Fruit fly (Drosophila melanogaster) whole organism, embryonic: ENCODE results near the gene Cdc16.

Experiments
- Atf-2 ChIP-seq: fragments of 200-800 bp; sonication (Bioruptor generic); optimal IDR thresholded peaks from 2 replicates; lab custom pipeline; 2016; ENCODE audit warnings: missing biosample characterization, missing genetic modification characterization
- CG10209 ChIP-seq: fragments of 200-800 bp; sonication (Bioruptor generic); optimal IDR thresholded peaks from 3 replicates; lab custom pipeline; 2017; ENCODE audit warnings: missing biosample characterization, mild to moderate bottlenecking, missing genetic modification characterization, missing genetic modification reagents
- CG1024 ChIP-seq: fragments of 200-800 bp; sonication (Bioruptor generic); IDR thresholded peaks from 2 replicates; pipeline ENCODE4 v1.3.6; 2022; ENCODE audit warnings: missing biosample characterization, missing genetic modification characterization
- CG10366 ChIP-seq: fragments of 200-800 bp; sonication (Bioruptor generic); IDR thresholded peaks from 2 replicates; pipeline ENCODE4 v1.3.6; 2022; ENCODE audit warnings: missing biosample characterization, missing genetic modification characterization
- CG10979 ChIP-seq: fragments of 200-800 bp; sonication (Bioruptor generic); optimal IDR thresholded peaks from 2 replicates; lab custom pipeline; 2018; ENCODE audit warnings: missing biosample characterization, mild to moderate bottlenecking, missing genetic modification characterization, moderate library complexity
- CG11247 ChIP-seq: fragments of 200-800 bp; sonication (Bioruptor generic); IDR thresholded peaks from 2 replicates; pipeline ENCODE4 v1.3.6; 2022; ENCODE audit warnings: missing biosample characterization, missing genetic modification characterization
- CG11695 ChIP-seq: fragments of 200-800 bp; sonication (Bioruptor generic); IDR thresholded peaks from 3 replicates; pipeline ENCODE4 v1.3.6; 2022; ENCODE audit warnings: missing biosample characterization, missing genetic modification characterization
- CG16863 ChIP-seq: fragments of 200-800 bp; sonication (Bioruptor generic); optimal IDR thresholded peaks from 3 replicates; lab custom pipeline; 2016; ENCODE audit warnings: missing biosample characterization, missing genetic modification characterization
- CG17802 ChIP-seq: fragments of 200-800 bp; sonication (Bioruptor generic); optimal IDR thresholded peaks from 2 replicates; lab custom pipeline; 2018; ENCODE audit warnings: missing biosample characterization, mild to moderate bottlenecking, missing genetic modification characterization, moderate library complexity
- CG17912 ChIP-seq: fragments of 200-800 bp; sonication (Bioruptor generic); optimal IDR thresholded peaks from 2 replicates; lab custom pipeline; 2018; ENCODE audit warnings: missing biosample characterization, mild to moderate bottlenecking, missing genetic modification characterization
- CG2202 ChIP-seq: fragments of 200-800 bp; sonication (Bioruptor generic); optimal IDR thresholded peaks from 2 replicates; lab custom pipeline; 2018; ENCODE audit warnings: missing biosample characterization, mild to moderate bottlenecking, missing genetic modification characterization
- CG30431 ChIP-seq: fragments of 200-800 bp; sonication (Bioruptor generic); optimal IDR thresholded peaks from 2 replicates; lab custom pipeline; 2017; ENCODE audit warnings: missing biosample characterization, missing genetic modification characterization
- CG31441 ChIP-seq: fragments of 200-800 bp; sonication (Bioruptor generic); IDR thresholded peaks from 2 replicates; pipeline ENCODE4 v1.3.6; 2022; ENCODE audit warnings: missing biosample characterization, missing genetic modification characterization
- CG7271 ChIP-seq: fragments of 200-800 bp; sonication (Bioruptor generic); optimal IDR thresholded peaks from 2 replicates; lab custom pipeline; 2018; ENCODE audit warnings: missing biosample characterization, mild to moderate bottlenecking, missing genetic modification characterization, moderate library complexity
- CG8281 ChIP-seq: fragments of 200-800 bp; sonication (Bioruptor generic); optimal IDR thresholded peaks from 2 replicates; lab custom pipeline; 2018; ENCODE audit warnings: missing biosample characterization, mild to moderate bottlenecking, missing genetic modification characterization, moderate library complexity
- CG9215 ChIP-seq: fragments of 200-800 bp; sonication (Bioruptor generic); IDR thresholded peaks from 2 replicates; pipeline ENCODE4 v1.3.6; 2022; ENCODE audit warnings: missing biosample characterization, missing genetic modification characterization
- CG9817 ChIP-seq: fragments of 200-800 bp; sonication (Bioruptor generic); optimal IDR thresholded peaks from 2 replicates; lab custom pipeline; 2018; ENCODE audit warnings: missing biosample characterization, mild to moderate bottlenecking, missing genetic modification characterization, moderate library complexity
- Dll ChIP-seq: fragments of 200-800 bp; sonication (Bioruptor generic); IDR thresholded peaks from 4 replicates; pipeline ENCODE4 v1.3.6; 2022; ENCODE audit warnings: missing biosample characterization, missing genetic modification characterization; ENCODE audit not compliant: partially characterized antibody
- Drgx ChIP-seq: fragments of 200-800 bp; sonication (Bioruptor generic); IDR thresholded peaks from 2 replicates; pipeline ENCODE4 v1.3.6; 2022; ENCODE audit warnings: missing biosample characterization, missing genetic modification characterization
- Gsc ChIP-seq: fragments of 200-800 bp; sonication (Bioruptor generic); IDR thresholded peaks from 2 replicates; pipeline ENCODE4 v1.3.6; 2022; ENCODE audit warnings: missing biosample characterization, missing genetic modification characterization
- Hr3 ChIP-seq: fragments of 200-800 bp; sonication (Bioruptor generic); optimal IDR thresholded peaks from 3 replicates; lab custom pipeline; 2016; ENCODE audit warnings: missing biosample characterization, missing genetic modification characterization
- Hsf ChIP-seq: fragments of 200-800 bp; sonication (Bioruptor generic); optimal IDR thresholded peaks from 3 replicates; lab custom pipeline; 2016; ENCODE audit warnings: missing biosample characterization, missing genetic modification characterization
- MBD-R2 ChIP-seq: fragments of 200-800 bp; sonication (Bioruptor generic); IDR thresholded peaks from 2 replicates; pipeline ENCODE4 v1.3.6; 2022; ENCODE audit warnings: missing biosample characterization, missing genetic modification characterization
- Mrtf ChIP-seq: fragments of 200-800 bp; sonication (Bioruptor generic); IDR thresholded peaks from 3 replicates; pipeline ENCODE4 v1.3.6; 2022; ENCODE audit warnings: missing biosample characterization, missing genetic modification characterization
- PHDP ChIP-seq: fragments of 200-800 bp; sonication (Bioruptor generic); optimal IDR thresholded peaks from 3 replicates; lab custom pipeline; 2018; ENCODE audit warnings: missing biosample characterization, mild to moderate bottlenecking, missing genetic modification characterization, moderate library complexity
- Pdp1 ChIP-seq, 2 experiments: fragments of 200-800 bp; sonication (Bioruptor generic); optimal IDR thresholded peaks; 3 replicates each; lab custom pipeline; 2016; ENCODE audit warnings: missing biosample characterization in 2 of 2, missing genetic modification characterization in 2 of 2, mild to moderate bottlenecking in 1 of 2, moderate library complexity in 1 of 2
- Ptx1 ChIP-seq: fragments of 200-800 bp; sonication (Bioruptor generic); IDR thresholded peaks from 2 replicates; pipeline ENCODE4 v1.3.6; 2022; ENCODE audit warnings: missing biosample characterization, missing genetic modification characterization
- Ssrp ChIP-seq: fragments of 200-800 bp; sonication (Bioruptor generic); optimal IDR thresholded peaks from 2 replicates; lab custom pipeline; 2018; ENCODE audit warnings: missing biosample characterization, mild to moderate bottlenecking, missing genetic modification characterization, moderate library complexity
- Xrp1 ChIP-seq: fragments of 200-800 bp; sonication (Bioruptor generic); IDR thresholded peaks from 2 replicates; pipeline ENCODE4 v1.3.6; 2022; ENCODE audit warnings: missing biosample characterization, missing genetic modification characterization
- ara ChIP-seq: fragments of 200-800 bp; sonication (Bioruptor generic); IDR thresholded peaks from 2 replicates; pipeline ENCODE4 v1.3.6; 2022; ENCODE audit warnings: missing biosample characterization, missing genetic modification characterization
- ato ChIP-seq: fragments of 200-800 bp; sonication (Bioruptor generic); IDR thresholded peaks from 2 replicates; pipeline ENCODE4 v1.3.6; 2022; ENCODE audit warnings: missing biosample characterization, missing genetic modification characterization; ENCODE audit not compliant: partially characterized antibody
- bab2 ChIP-seq: fragments of 200-800 bp; sonication (Bioruptor generic); optimal IDR thresholded peaks from 2 replicates; lab custom pipeline; 2016; ENCODE audit warnings: missing biosample characterization, missing genetic modification characterization
- chn ChIP-seq: fragments of 200-800 bp; sonication (Bioruptor generic); optimal IDR thresholded peaks from 2 replicates; lab custom pipeline; 2016; ENCODE audit warnings: missing biosample characterization, missing genetic modification characterization
- dysf ChIP-seq: fragments of 200-800 bp; sonication (Bioruptor generic); IDR thresholded peaks from 3 replicates; pipeline ENCODE4 v1.3.6; 2022; ENCODE audit warnings: missing biosample characterization, missing genetic modification characterization
- hth ChIP-seq: fragments of >200 bp; optimal IDR thresholded peaks from 2 replicates; lab custom pipeline; 2017; ENCODE audit warnings: inconsistent platforms
- ken ChIP-seq: fragments of 200-800 bp; sonication (Bioruptor generic); IDR thresholded peaks from 3 replicates; pipeline ENCODE4 v1.3.6; 2022; ENCODE audit warnings: missing biosample characterization, missing genetic modification characterization
- kni ChIP-seq: fragments of 200-800 bp; sonication (Bioruptor generic); optimal IDR thresholded peaks from 3 replicates; lab custom pipeline; 2017; ENCODE audit warnings: mild to moderate bottlenecking, missing biosample characterization, missing genetic modification reagents, missing genetic modification characterization
- knrl ChIP-seq: fragments of 200-800 bp; sonication (Bioruptor generic); IDR thresholded peaks from 3 replicates; pipeline ENCODE4 v1.3.6; 2022; ENCODE audit warnings: missing biosample characterization, missing genetic modification characterization; ENCODE audit not compliant: partially characterized antibody
- onecut ChIP-seq: fragments of 200-800 bp; sonication (Bioruptor generic); IDR thresholded peaks from 2 replicates; pipeline ENCODE4 v1.3.6; 2022; ENCODE audit warnings: missing biosample characterization, missing genetic modification characterization
- otp ChIP-seq: fragments of 200-800 bp; sonication (Bioruptor generic); IDR thresholded peaks from 3 replicates; pipeline ENCODE4, ENCODE4 v1.3.6; 2022; ENCODE audit warnings: missing biosample characterization, missing genetic modification characterization
- pan ChIP-seq, 4 experiments: fragments of >200 bp in 3 of 4; fragments of 200-800 bp in 1 of 4; sonication (Bioruptor generic) in 1 of 4; optimal IDR thresholded peaks in 3 of 4; IDR thresholded peaks in 1 of 4; 2 replicates each; pipeline versions ENCODE4 v1.3.6 to Lab custom; 2017 to 2022; ENCODE audit warnings: missing biosample characterization in 2 of 4, missing genetic modification characterization in 2 of 4, mixed read lengths in 1 of 4
- row ChIP-seq: fragments of 200-800 bp; sonication (Bioruptor generic); IDR thresholded peaks from 3 replicates; pipeline ENCODE4 v1.3.6; 2022; ENCODE audit warnings: missing biosample characterization, missing genetic modification characterization
- slbo ChIP-seq: fragments of 200-800 bp; sonication (Bioruptor generic); IDR thresholded peaks from 2 replicates; pipeline ENCODE4 v1.3.6; 2022; ENCODE audit warnings: missing biosample characterization, missing genetic modification characterization
- so ChIP-seq: fragments of 200-800 bp; sonication (Bioruptor generic); IDR thresholded peaks from 3 replicates; pipeline ENCODE4 v1.3.6; 2022; ENCODE audit warnings: missing biosample characterization, missing genetic modification characterization
- sr ChIP-seq: fragments of 200-800 bp; sonication (Bioruptor generic); IDR thresholded peaks from 3 replicates; pipeline ENCODE4 v1.3.6; 2022; ENCODE audit warnings: missing biosample characterization, missing genetic modification characterization
- stwl ChIP-seq: fragments of 200-800 bp; sonication (Bioruptor generic); optimal IDR thresholded peaks from 3 replicates; lab custom pipeline; 2018; ENCODE audit warnings: missing biosample characterization, mild to moderate bottlenecking, missing genetic modification characterization, moderate library complexity
- tap ChIP-seq: fragments of 200-800 bp; optimal IDR thresholded peaks from 3 replicates; lab custom pipeline; 2019; ENCODE audit warnings: missing biosample characterization, mild to moderate bottlenecking, missing genetic modification characterization, moderate library complexity
- ttk ChIP-seq: fragments of 200-800 bp; sonication (Bioruptor generic); IDR thresholded peaks from 2 replicates; pipeline ENCODE4 v2.1.2; 2022; ENCODE audit warnings: missing biosample characterization, missing genetic modification characterization
- zf30C ChIP-seq: fragments of 200-800 bp; sonication (Bioruptor generic); optimal IDR thresholded peaks from 3 replicates; lab custom pipeline; 2018; ENCODE audit warnings: missing biosample characterization, mild to moderate bottlenecking, missing genetic modification characterization

Gene Cdc16

dm6 chr3R:23293066-23293777 lies 12.2 kb downstream of the Cdc16 start (continued):
- TF ChIP-seq Dll (GFP tag; lab: Robert Waterston, UW): peak; percentile 13; the same call in 1 of the 4 replicates
- peak; percentile 72 for TF ChIP-seq ttk
- TF ChIP-seq CG17912 (GFP tag; lab: Kevin White, UChicago): no peak
- peak; percentile 45 for TF ChIP-seq Hr3 (GFP tag; lab: Kevin White, UChicago)
- no peak for TF ChIP-seq pan (optimal IDR thresholded peaks at IDR 0.05; lab: Kevin White, UChicago)
- peak in 1 of 2 experiments; percentile 66 for TF ChIP-seq pan (GFP tag; optimal IDR thresholded peaks at IDR 0.05 in 1 of 2, IDR thresholded peaks at IDR 0.05 in 1 of 2)
- TF ChIP-seq CG16863 (GFP tag; lab: Kevin White, UChicago): no peak
- TF ChIP-seq CG9215 (GFP tag; lab: Robert Waterston, UW): no peak
- TF ChIP-seq Atf-2 (GFP tag; lab: Kevin White, UChicago): no peak
- peak; percentile 42 for TF ChIP-seq PHDP
- TF ChIP-seq CG17802 (tag; lab: Kevin White, UChicago): no peak
- peak; percentile 21 to 29 for TF ChIP-seq Pdp1 (GFP tag; optimal IDR thresholded peaks at IDR 0.05; lab: Kevin White, UChicago)
- TF ChIP-seq ato: no peak
- TF ChIP-seq stwl (tag; lab: Kevin White, UChicago): no peak
- peak; percentile 70 for TF ChIP-seq CG10979 (tag; lab: Kevin White, UChicago)
- no peak for TF ChIP-seq CG7271 (tag; lab: Kevin White, UChicago)
- TF ChIP-seq Mrtf (GFP tag; lab: Robert Waterston, UW): no peak
- TF ChIP-seq CG8281 (tag; lab: Kevin White, UChicago): no peak
- TF ChIP-seq CG10209: peak; percentile 40
- TF ChIP-seq ara (GFP tag; lab: Robert Waterston, UW): peak; percentile 70; the same call in 1 of the 2 replicates
- peak; percentile 7 for TF ChIP-seq CG30431 (GFP tag; lab: Kevin White, UChicago)
- TF ChIP-seq knrl (GFP tag; lab: Robert Waterston, UW): no peak
- 0 out of 3 replicates have a peak, but pooled peaks have one; percentile 54 for TF ChIP-seq CG11695 (GFP tag; lab: Robert Waterston, UW)
- peak; percentile 9 for TF ChIP-seq chn
- TF ChIP-seq otp: no peak
- peak; percentile 55; the same call in 1 of the 2 replicates for TF ChIP-seq slbo (GFP tag; lab: Robert Waterston, UW)
- peak; percentile 65 for TF ChIP-seq CG31441 (GFP tag; lab: Robert Waterston, UW)
- TF ChIP-seq sr (GFP tag; lab: Robert Waterston, UW): peak; percentile 48; the same call in 2 of the 3 replicates
- TF ChIP-seq dysf (GFP tag; lab: Robert Waterston, UW): peak; percentile 50; the same call in 1 of the 3 replicates
- peak; percentile 11; the same call in 1 of the 3 replicates for TF ChIP-seq ken (GFP tag; lab: Robert Waterston, UW)
- TF ChIP-seq row (GFP tag; lab: Robert Waterston, UW): peak; percentile 75
- no peak for TF ChIP-seq MBD-R2
- peak; percentile 12 for TF ChIP-seq zf30C
- peak; percentile 44; the same call in 1 of the 2 replicates for TF ChIP-seq CG1024 (GFP tag; lab: Robert Waterston, UW)
- TF ChIP-seq kni: peak; percentile 23
- no peak for TF ChIP-seq Gsc (GFP tag; lab: Robert Waterston, UW)
- TF ChIP-seq Ptx1 (GFP tag; lab: Robert Waterston, UW): peak; percentile 63
- peak; percentile 83 for TF ChIP-seq Drgx
- peak; percentile 33 for TF ChIP-seq CG2202
- TF ChIP-seq Hsf (GFP tag; lab: Kevin White, UChicago): no peak
- TF ChIP-seq CG11247 (GFP tag; lab: Robert Waterston, UW): peak; percentile 38; the same call in 1 of the 2 replicates
- no peak for TF ChIP-seq CG9817 (tag; lab: Kevin White, UChicago)
- no peak for TF ChIP-seq hth (lab: Kevin White, UChicago)
- TF ChIP-seq bab2: no peak
- peak; percentile 89 for TF ChIP-seq Xrp1 (GFP tag; lab: Robert Waterston, UW)
- TF ChIP-seq CG10366 (GFP tag; lab: Robert Waterston, UW): peak; percentile 64
- no peak for TF ChIP-seq onecut (GFP tag; lab: Robert Waterston, UW)
- TF ChIP-seq tap (tag; lab: Kevin White, UChicago): peak; percentile 0
- TF ChIP-seq Ssrp: peak; percentile 58
- TF ChIP-seq so: no peak
